Worm (Caenorhabditis elegans): ENCODE data around the gene K02C4.5.

The K02C4.5 gene

ce11 chrII:8071801-8072544 is 6.3 kb upstream of the K02C4.5 start (continued):
- TF ChIP-seq efl-3 (GFP tag; optimal IDR thresholded peaks at IDR 0.05) (no peak), C34B4.2 (tag; optimal IDR thresholded peaks at IDR 0.05) (no peak), nhr-71 (tag; optimal IDR thresholded peaks at IDR 0.05) (peak; percentile 89)

ce11 chrII:8073222-8073621 is 5.0 kb upstream of the K02C4.5 start, which contains the start of gene gpcp-2:
gpcp-2 (minus strand) TSS chrII:8073374.
- TF ChIP-seq elt-2 (tag; optimal IDR thresholded peaks at IDR 0.05) (peak; percentile 47), efl-3 (GFP tag; optimal IDR thresholded peaks at IDR 0.05) (no peak)

- TF ChIP-seq hpl-2 (GFP tag; optimal IDR thresholded peaks at IDR 0.05) = no peak
- TF ChIP-seq C04F5.9 (tag; optimal IDR thresholded peaks at IDR 0.05) = no peak
- TF ChIP-seq efl-1 (optimal IDR thresholded peaks at IDR 0.05) = no peak
- peak in 1 of 2 experiments; percentile 60 for TF ChIP-seq efl-1 (GFP tag; optimal IDR thresholded peaks at IDR 0.05 in 1 of 2)
- no peak for TF ChIP-seq lin-15B (tag; optimal IDR thresholded peaks at IDR 0.05)
- TF ChIP-seq vab-15 (tag; optimal IDR thresholded peaks at IDR 0.05) = no peak
- TF ChIP-seq nhr-85 (tag) = no peak
- no peak for TF ChIP-seq fos-1 (tag; optimal IDR thresholded peaks at IDR 0.05)
- peak; percentile 30 for TF ChIP-seq elt-2 (tag; optimal IDR thresholded peaks at IDR 0.05)
- TF ChIP-seq lin-39 (tag; optimal IDR thresholded peaks at IDR 0.05) = no peak
- no peak for TF ChIP-seq tlp-1 (tag; optimal IDR thresholded peaks at IDR 0.05)
- no peak for TF ChIP-seq xbp-1 (tag; optimal IDR thresholded peaks at IDR 0.05)
- TF ChIP-seq unc-30 (tag; optimal IDR thresholded peaks at IDR 0.05) = no peak
- TF ChIP-seq aha-1 (tag; optimal IDR thresholded peaks at IDR 0.05) = no peak
- no peak for TF ChIP-seq C16A3.4 (tag; optimal IDR thresholded peaks at IDR 0.05)
- no peak for TF ChIP-seq F16B12.6 (tag; optimal IDR thresholded peaks at IDR 0.05)
Observed at ce11 chrII:8074058-8074457, 4.2 kb upstream of the K02C4.5 start.

- TF ChIP-seq isw-1 (GFP tag; IDR thresholded peaks at IDR 0.05) (no peak), Y116A8C.19 (tag; optimal IDR thresholded peaks at IDR 0.05; ENCODE audit: borderline replicate concordance) (no peak), nhr-84 (tag; optimal IDR thresholded peaks at IDR 0.05) (no peak), unc-30 (tag; optimal IDR thresholded peaks at IDR 0.05) (no peak), zip-4 (GFP tag; optimal IDR thresholded peaks at IDR 0.05) (peak; percentile 60), lin-13 (GFP tag; optimal IDR thresholded peaks at IDR 0.05) (peak; percentile 69), pqm-1 (tag; optimal IDR thresholded peaks at IDR 0.05) (no peak), snu-23 (GFP tag; optimal IDR thresholded peaks at IDR 0.05) (peak; percentile 86), C16A3.4 (tag; optimal IDR thresholded peaks at IDR 0.05) (peak; percentile 88), nhr-90 (tag; optimal IDR thresholded peaks at IDR 0.05; ENCODE audit: poor library complexity) (peak; percentile 83), ceh-90 (tag; optimal IDR thresholded peaks at IDR 0.05) (no peak), unc-98 (GFP tag; IDR thresholded peaks at IDR 0.05) (no peak), unc-62 (GFP tag; optimal IDR thresholded peaks at IDR 0.05) (no peak), nhr-19 (GFP tag; conservative IDR thresholded peaks at IDR 0.05) (peak; percentile 71), nhr-12 (tag; optimal IDR thresholded peaks at IDR 0.05) (no peak), hlh-17 (GFP tag; optimal IDR thresholded peaks at IDR 0.05; ENCODE audit: borderline replicate concordance) (no peak), nhr-237 (tag; optimal IDR thresholded peaks at IDR 0.05) (no peak), ztf-4 (tag; optimal IDR thresholded peaks at IDR 0.05) (peak; percentile 0), grh-1 (GFP tag; IDR thresholded peaks at IDR 0.05) (no peak), lin-35 (GFP tag; optimal IDR thresholded peaks at IDR 0.05) (peak; percentile 66 to 88), irx-1 (tag; optimal IDR thresholded peaks at IDR 0.05) (peak; percentile 48), fkh-10 (GFP tag; optimal IDR thresholded peaks at IDR 0.05) (no peak), lin-39 (tag; optimal IDR thresholded peaks at IDR 0.05) (peak; percentile 18), ces-1 (GFP tag; optimal IDR thresholded peaks at IDR 0.05) (no peak), tbx-2 (tag; optimal IDR thresholded peaks at IDR 0.05) (peak; percentile 68), nhr-85 (tag) (peak; percentile 84), C04F5.9 (tag; optimal IDR thresholded peaks at IDR 0.05) (no peak), lin-14 (GFP tag; optimal IDR thresholded peaks at IDR 0.05) (peak; percentile 78), tlp-1 (tag; optimal IDR thresholded peaks at IDR 0.05) (no peak), pag-3 (tag; optimal IDR thresholded peaks at IDR 0.05; ENCODE audit: borderline replicate concordance, insufficient read depth) (peak; percentile 84), mdl-1 (tag; optimal IDR thresholded peaks at IDR 0.05) (peak in 1 of 2 experiments; percentile 88), lsy-2 (tag; optimal IDR thresholded peaks at IDR 0.05) (peak; percentile 59 to 83), jun-1 (tag; optimal IDR thresholded peaks at IDR 0.05) (peak; percentile 60)
Observed at ce11 chrII:8075324-8075810, 2.9 kb upstream of the K02C4.5 start, which contains the start of gene K02C4.2. K02C4.2 (plus strand) TSS chrII:8075760.
